Fruit fly (Drosophila melanogaster) whole organism, embryonic: ENCODE measurements around the gene Acp36DE.

ENCODE experiments used
- Atf-2 ChIP-seq: fragments of 200-800 bp; sonication (Bioruptor generic); optimal IDR thresholded peaks from 2 replicates; lab custom pipeline; 2016; ENCODE audit warnings: missing biosample characterization, missing genetic modification characterization
- CG14014 ChIP-seq: fragments of 200-800 bp; sonication (Bioruptor generic); IDR thresholded peaks from 2 replicates; pipeline ENCODE4 v1.3.6; 2022; ENCODE audit warnings: missing biosample characterization, missing genetic modification characterization
- CG14441 ChIP-seq: fragments of 200-800 bp; sonication (Bioruptor generic); IDR thresholded peaks from 2 replicates; pipeline ENCODE4 v1.3.6; 2022; ENCODE audit warnings: missing biosample characterization, missing genetic modification characterization
- CG14710 ChIP-seq: fragments of 200-800 bp; sonication (Bioruptor generic); optimal IDR thresholded peaks from 3 replicates; lab custom pipeline; 2019; ENCODE audit warnings: missing biosample characterization, mild to moderate bottlenecking, missing genetic modification characterization, moderate library complexity
- CG1602 ChIP-seq: fragments of 200-800 bp; sonication (Bioruptor generic); optimal IDR thresholded peaks from 3 replicates; lab custom pipeline; 2016; ENCODE audit warnings: missing biosample characterization, missing genetic modification characterization
- CG16813 ChIP-seq: fragments of 200-800 bp; sonication (Bioruptor generic); IDR thresholded peaks from 3 replicates; pipeline ENCODE4 v1.3.6; 2022; ENCODE audit warnings: missing biosample characterization, missing genetic modification characterization; ENCODE audit not compliant: partially characterized antibody
- CG18011 ChIP-seq: fragments of 200-800 bp; sonication (Bioruptor generic); optimal IDR thresholded peaks from 2 replicates; lab custom pipeline; 2017; ENCODE audit warnings: missing biosample characterization, missing genetic modification characterization, mild to moderate bottlenecking, moderate library complexity, missing genotype
- CG1832 ChIP-seq: fragments of 200-800 bp; sonication (Bioruptor generic); optimal IDR thresholded peaks from 2 replicates; lab custom pipeline; 2017; ENCODE audit warnings: missing biosample characterization, mild to moderate bottlenecking, missing genetic modification characterization, inconsistent platforms
- CG18619 ChIP-seq: fragments of 200-800 bp; sonication (Bioruptor generic); optimal IDR thresholded peaks from 3 replicates; lab custom pipeline; 2017; ENCODE audit warnings: missing biosample characterization, mild to moderate bottlenecking, missing genetic modification characterization
- CG2116 ChIP-seq: fragments of 200-800 bp; sonication (Bioruptor generic); optimal IDR thresholded peaks from 3 replicates; lab custom pipeline; 2018; ENCODE audit warnings: missing biosample characterization, mild to moderate bottlenecking, missing genetic modification characterization
- CG2120 ChIP-seq: fragments of 200-800 bp; sonication (Bioruptor generic); optimal IDR thresholded peaks from 3 replicates; lab custom pipeline; 2016; ENCODE audit warnings: missing biosample characterization, missing genetic modification characterization
- CG2199 ChIP-seq: fragments of 200-800 bp; sonication (Bioruptor generic); IDR thresholded peaks from 3 replicates; pipeline ENCODE4 v1.3.6; 2022; ENCODE audit warnings: missing biosample characterization, missing genetic modification characterization
- CG31441 ChIP-seq: fragments of 200-800 bp; sonication (Bioruptor generic); IDR thresholded peaks from 2 replicates; pipeline ENCODE4 v1.3.6; 2022; ENCODE audit warnings: missing biosample characterization, missing genetic modification characterization
- CG6272 ChIP-seq: fragments of 200-800 bp; sonication (Bioruptor generic); IDR thresholded peaks from 2 replicates; pipeline ENCODE4 v1.3.6; 2022; ENCODE audit warnings: missing biosample characterization, missing genetic modification characterization
- CG7745 ChIP-seq: fragments of 200-800 bp; sonication (Bioruptor generic); optimal IDR thresholded peaks from 2 replicates; lab custom pipeline; 2018; ENCODE audit warnings: missing biosample characterization, mild to moderate bottlenecking, missing genetic modification characterization, moderate library complexity
- CG8924 ChIP-seq: fragments of 200-800 bp; optimal IDR thresholded peaks from 3 replicates; lab custom pipeline; 2019; ENCODE audit warnings: missing biosample characterization, mild to moderate bottlenecking, missing genetic modification characterization, moderate library complexity
- CG9215 ChIP-seq: fragments of 200-800 bp; sonication (Bioruptor generic); IDR thresholded peaks from 2 replicates; pipeline ENCODE4 v1.3.6; 2022; ENCODE audit warnings: missing biosample characterization, missing genetic modification characterization
- Chrac-16 ChIP-seq: fragments of 200-800 bp; sonication (Bioruptor generic); optimal IDR thresholded peaks from 3 replicates; lab custom pipeline; 2016; ENCODE audit warnings: missing biosample characterization, missing genetic modification characterization
- CoRest ChIP-seq: fragments of 200-800 bp; sonication (Bioruptor generic); optimal IDR thresholded peaks from 3 replicates; lab custom pipeline; 2018; ENCODE audit warnings: missing biosample characterization, mild to moderate bottlenecking, missing genetic modification characterization, moderate library complexity
- Eip74EF ChIP-seq, 2 experiments: fragments of 200-800 bp in 1 of 2; fragments of >200 bp in 1 of 2; sonication (Bioruptor generic) in 1 of 2; optimal IDR thresholded peaks; 2 replicates each; lab custom pipeline; 2017 to 2019; ENCODE audit warnings: missing biosample characterization in 2 of 2, missing genetic modification characterization in 2 of 2, mild to moderate bottlenecking in 1 of 2, moderate library complexity in 1 of 2
- Max ChIP-seq: fragments of 200-800 bp; sonication (Bioruptor generic); optimal IDR thresholded peaks from 2 replicates; lab custom pipeline; 2016; ENCODE audit warnings: missing biosample characterization, mild to moderate bottlenecking, missing genetic modification characterization
- Mes4 ChIP-seq: fragments of 200-800 bp; sonication (Bioruptor generic); optimal IDR thresholded peaks from 2 replicates; lab custom pipeline; 2016; ENCODE audit warnings: missing biosample characterization, missing genetic modification characterization
- Nf-YA ChIP-seq: fragments of 200-800 bp; sonication (Bioruptor generic); IDR thresholded peaks from 2 replicates; pipeline ENCODE4 v1.3.6; 2022; ENCODE audit warnings: missing biosample characterization, missing genetic modification characterization
- Scr ChIP-seq: fragments of 200-800 bp; sonication (Bioruptor generic); IDR thresholded peaks from 2 replicates; pipeline ENCODE4 v1.3.6; 2022; ENCODE audit warnings: missing biosample characterization, missing genetic modification characterization; ENCODE audit not compliant: partially characterized antibody
- Six4 ChIP-seq: fragments of 200-800 bp; sonication (Bioruptor generic); optimal IDR thresholded peaks from 2 replicates; lab custom pipeline; 2016; ENCODE audit warnings: missing biosample characterization, missing genetic modification characterization
- Sox100B ChIP-seq: fragments of 200-800 bp; sonication (Bioruptor generic); optimal IDR thresholded peaks from 3 replicates; lab custom pipeline; 2018; ENCODE audit warnings: missing biosample characterization, mild to moderate bottlenecking, missing genetic modification characterization
- Tbp ChIP-seq: fragments of >200 bp; optimal IDR thresholded peaks from 2 replicates; lab custom pipeline; 2018; ENCODE audit warnings: missing biosample characterization, missing genetic modification characterization
- Xbp1 ChIP-seq: fragments of 200-800 bp; sonication (Bioruptor generic); optimal IDR thresholded peaks from 3 replicates; lab custom pipeline; 2016; ENCODE audit warnings: missing biosample characterization, mild to moderate bottlenecking, missing genetic modification characterization
- az2 ChIP-seq: fragments of 200-800 bp; sonication (Bioruptor generic); optimal IDR thresholded peaks from 3 replicates; lab custom pipeline; 2016; ENCODE audit warnings: missing biosample characterization, missing genetic modification characterization
- bbx ChIP-seq: fragments of 200-800 bp; sonication (Bioruptor generic); IDR thresholded peaks from 2 replicates; pipeline ENCODE4 v1.3.6; 2022; ENCODE audit warnings: missing biosample characterization, missing genetic modification characterization; ENCODE audit not compliant: partially characterized antibody
- bcd ChIP-seq: fragments of 200-800 bp; sonication (Bioruptor generic); optimal IDR thresholded peaks from 2 replicates; lab custom pipeline; 2017; ENCODE audit warnings: missing biosample characterization, mild to moderate bottlenecking, missing genetic modification characterization
- cad ChIP-seq: fragments of >200 bp; optimal IDR thresholded peaks from 2 replicates; lab custom pipeline; 2017; ENCODE audit warnings: missing biosample characterization, missing genetic modification characterization
- eve ChIP-seq, 2 experiments: fragments of >200 bp; optimal IDR thresholded peaks; 2 replicates each; lab custom pipeline; 2017; ENCODE audit warnings: missing biosample characterization in 2 of 2, missing genetic modification characterization in 2 of 2
- gcm ChIP-seq: fragments of 200-800 bp; sonication (Bioruptor generic); optimal IDR thresholded peaks from 2 replicates; lab custom pipeline; 2019; ENCODE audit warnings: missing biosample characterization, mild to moderate bottlenecking, missing genetic modification characterization, moderate library complexity
- gem ChIP-seq: fragments of 200-800 bp; sonication (Bioruptor generic); optimal IDR thresholded peaks from 2 replicates; lab custom pipeline; 2019; ENCODE audit warnings: missing biosample characterization, mild to moderate bottlenecking, missing genetic modification characterization, moderate library complexity
- gfzf ChIP-seq: fragments of 200-800 bp; sonication (Bioruptor generic); optimal IDR thresholded peaks from 2 replicates; lab custom pipeline; 2016; ENCODE audit warnings: missing biosample characterization, mild to moderate bottlenecking, missing genetic modification characterization, moderate library complexity
- her ChIP-seq: fragments of 200-800 bp; sonication (Bioruptor generic); optimal IDR thresholded peaks from 2 replicates; lab custom pipeline; 2016; ENCODE audit warnings: missing biosample characterization, missing genetic modification characterization
- ken ChIP-seq: fragments of 200-800 bp; sonication (Bioruptor generic); IDR thresholded peaks from 3 replicates; pipeline ENCODE4 v1.3.6; 2022; ENCODE audit warnings: missing biosample characterization, missing genetic modification characterization
- nmo ChIP-seq: fragments of 200-800 bp; sonication (Bioruptor generic); optimal IDR thresholded peaks from 2 replicates; lab custom pipeline; 2018; ENCODE audit warnings: missing biosample characterization, mild to moderate bottlenecking, missing genetic modification characterization, moderate library complexity
- pan ChIP-seq, 4 experiments: fragments of >200 bp in 3 of 4; fragments of 200-800 bp in 1 of 4; sonication (Bioruptor generic) in 1 of 4; optimal IDR thresholded peaks in 3 of 4; IDR thresholded peaks in 1 of 4; 2 replicates each; pipeline versions ENCODE4 v1.3.6 to Lab custom; 2017 to 2022; ENCODE audit warnings: missing biosample characterization in 2 of 4, missing genetic modification characterization in 2 of 4, mixed read lengths in 1 of 4
- prd ChIP-seq, 3 experiments: fragments of >200 bp in 2 of 3; fragments of 200-800 bp in 1 of 3; sonication (Bioruptor generic) in 1 of 3; optimal IDR thresholded peaks in 2 of 3; IDR thresholded peaks in 1 of 3; 2 replicates in 2 of 3; 3 replicates in 1 of 3; pipeline versions ENCODE4 v1.3.6 to Lab custom; 2017 to 2022; ENCODE audit warnings: missing biosample characterization in 1 of 3, missing genetic modification characterization in 1 of 3
- pum ChIP-seq: fragments of 200-800 bp; sonication (Bioruptor generic); optimal IDR thresholded peaks from 2 replicates; lab custom pipeline; 2016; ENCODE audit warnings: missing biosample characterization, missing genetic modification characterization
- ranshi ChIP-seq: fragments of 200-800 bp; sonication (Bioruptor generic); IDR thresholded peaks from 2 replicates; pipeline ENCODE4 v1.3.6; 2022; ENCODE audit warnings: missing biosample characterization, missing genetic modification characterization
- repo ChIP-seq: fragments of 200-800 bp; sonication (Bioruptor generic); optimal IDR thresholded peaks from 2 replicates; lab custom pipeline; 2016; ENCODE audit warnings: missing biosample characterization, missing genetic modification characterization
- rib ChIP-seq: fragments of 200-800 bp; sonication (Bioruptor generic); IDR thresholded peaks from 2 replicates; pipeline ENCODE4 v1.3.6; 2022; ENCODE audit warnings: missing biosample characterization, missing genetic modification characterization
- sc ChIP-seq, 3 experiments: fragments of >200 bp in 2 of 3; fragments of 200-800 bp in 1 of 3; sonication (Bioruptor generic) in 1 of 3; optimal IDR thresholded peaks; 2 replicates in 2 of 3; 3 replicates in 1 of 3; lab custom pipeline; 2017; ENCODE audit warnings: mild to moderate bottlenecking in 1 of 3, missing biosample characterization in 1 of 3, missing genetic modification characterization in 1 of 3, missing genetic modification reagents in 1 of 3
- sens ChIP-seq: fragments of 200-800 bp; sonication (Bioruptor generic); peaks from one replicate; lab custom pipeline; 2016; ENCODE audit warnings: missing biosample characterization, missing genetic modification characterization
- stc ChIP-seq: fragments of 200-800 bp; sonication (Bioruptor generic); IDR thresholded peaks from 2 replicates; pipeline ENCODE4 v1.3.6; 2022; ENCODE audit warnings: missing biosample characterization, missing genetic modification characterization
- tgo ChIP-seq: fragments of 200-800 bp; sonication (Bioruptor generic); IDR thresholded peaks from 3 replicates; pipeline ENCODE4 v1.3.6; 2022; ENCODE audit warnings: missing biosample characterization, missing genetic modification characterization

Gene Acp36DE

dm6 chr2L:18345194-18345593 lies 13.6 kb downstream of the Acp36DE start:
- no peak for TF ChIP-seq CG14441
- no peak for TF ChIP-seq Mes4 (GFP tag; lab: Kevin White, UChicago)
- TF ChIP-seq bcd, result peak; percentile 16
- TF ChIP-seq CG14710, result peak; percentile 43
- no peak for TF ChIP-seq CG2116 (GFP tag; lab: Kevin White, UChicago)
- peak; percentile 52 for TF ChIP-seq nmo (GFP tag; lab: Kevin White, UChicago)
- no peak for TF ChIP-seq Eip74EF (GFP tag; optimal IDR thresholded peaks at IDR 0.05; lab: Kevin White, UChicago)
- TF ChIP-seq eve (GFP tag; optimal IDR thresholded peaks at IDR 0.05; lab: Kevin White, UChicago), result peak in 1 of 2 experiments; percentile 71
- no peak for TF ChIP-seq CG9215
- TF ChIP-seq CG1602, result peak; percentile 12
- no peak for TF ChIP-seq CG16813 (GFP tag; lab: Robert Waterston, UW)
- TF ChIP-seq rib (GFP tag; lab: Robert Waterston, UW), result no peak
- no peak for TF ChIP-seq CG14014 (GFP tag; lab: Robert Waterston, UW)
- peak; percentile 13 for TF ChIP-seq pum
- no peak for TF ChIP-seq CG2199 (GFP tag; lab: Robert Waterston, UW)
- no peak for TF ChIP-seq Tbp (GFP tag; lab: Kevin White, UChicago)
- TF ChIP-seq az2 (GFP tag; lab: Kevin White, UChicago), result peak; percentile 42
- peak; percentile 24 for TF ChIP-seq CoRest (tag; lab: Kevin White, UChicago)
- TF ChIP-seq pan (optimal IDR thresholded peaks at IDR 0.05; lab: Kevin White, UChicago), result no peak
- peak in 1 of 2 experiments; percentile 33 for TF ChIP-seq pan (GFP tag; optimal IDR thresholded peaks at IDR 0.05 in 1 of 2, IDR thresholded peaks at IDR 0.05 in 1 of 2)
- TF ChIP-seq Atf-2 (GFP tag; lab: Kevin White, UChicago), result no peak
- no peak for TF ChIP-seq CG2120 (GFP tag; lab: Kevin White, UChicago)
- peak; percentile 28; the same call in 1 of the 3 replicates for TF ChIP-seq tgo (GFP tag; lab: Robert Waterston, UW)
- no peak for TF ChIP-seq ken (GFP tag; lab: Robert Waterston, UW)
- no peak for TF ChIP-seq Nf-YA (GFP tag; lab: Robert Waterston, UW)
- no peak for TF ChIP-seq sc (optimal IDR thresholded peaks at IDR 0.05; lab: Kevin White, UChicago)
- TF ChIP-seq sc (GFP tag; optimal IDR thresholded peaks at IDR 0.05; lab: Kevin White, UChicago), result peak; percentile 11
- TF ChIP-seq stc (GFP tag; lab: Robert Waterston, UW), result peak; percentile 32; the same call in 1 of the 2 replicates
- TF ChIP-seq Max (GFP tag; lab: Kevin White, UChicago), result peak; percentile 1
- TF ChIP-seq repo (GFP tag; lab: Kevin White, UChicago), result no peak
- TF ChIP-seq prd (optimal IDR thresholded peaks at IDR 0.05; lab: Kevin White, UChicago), result no peak
- TF ChIP-seq prd (GFP tag; IDR thresholded peaks at IDR 0.05; lab: Robert Waterston, UW), result peak; percentile 62; the same call in 2 of the 3 replicates
- peak; percentile 33 for TF ChIP-seq Xbp1 (GFP tag; lab: Kevin White, UChicago)
- no peak for TF ChIP-seq her (GFP tag; lab: Kevin White, UChicago)
- TF ChIP-seq Sox100B, result peak; percentile 34
- peak; percentile 10 for TF ChIP-seq gcm (GFP tag; lab: Kevin White, UChicago)
- peak; percentile 71 for TF ChIP-seq gem
- no peak for TF ChIP-seq Scr (GFP tag; lab: Robert Waterston, UW)
- TF ChIP-seq sens, result peak; percentile 88
- TF ChIP-seq CG31441 (GFP tag; lab: Robert Waterston, UW), result peak; percentile 63
- no peak for TF ChIP-seq bbx (GFP tag; lab: Robert Waterston, UW)
- TF ChIP-seq Six4 (GFP tag; lab: Kevin White, UChicago), result peak; percentile 35
- TF ChIP-seq CG18011 (GFP tag; lab: Kevin White, UChicago), result no peak
- peak; percentile 17 for TF ChIP-seq CG8924 (tag; lab: Kevin White, UChicago)
- TF ChIP-seq CG18619 (GFP tag; lab: Kevin White, UChicago), result no peak
- TF ChIP-seq gfzf (GFP tag; lab: Kevin White, UChicago), result no peak
- TF ChIP-seq cad (GFP tag; lab: Kevin White, UChicago), result no peak
- peak; percentile 30 for TF ChIP-seq Chrac-16 (GFP tag; lab: Kevin White, UChicago)
- peak; percentile 36; the same call in 1 of the 2 replicates for TF ChIP-seq ranshi (GFP tag; lab: Robert Waterston, UW)
- no peak for TF ChIP-seq CG6272 (GFP tag; lab: Robert Waterston, UW)
- no peak for TF ChIP-seq CG7745 (tag; lab: Kevin White, UChicago)
- no peak for TF ChIP-seq CG1832 (GFP tag; lab: Kevin White, UChicago)
